Fruit fly (Drosophila melanogaster) whole organism, embryonic: ENCODE data around the gene Fmr1.

ENCODE experiments used
- B-H2 ChIP-seq: fragments of 200-800 bp; sonication (Bioruptor generic); optimal IDR thresholded peaks from 2 replicates; lab custom pipeline; 2018; ENCODE audit warnings: missing biosample characterization, mild to moderate bottlenecking, missing genetic modification characterization
- Bgb ChIP-seq: fragments of 200-800 bp; sonication (Bioruptor generic); IDR thresholded peaks from 2 replicates; pipeline ENCODE4 v1.3.6; 2022; ENCODE audit warnings: missing biosample characterization, missing genetic modification characterization; ENCODE audit not compliant: partially characterized antibody
- CG10654 ChIP-seq: fragments of 200-800 bp; sonication (Bioruptor generic); optimal IDR thresholded peaks from 2 replicates; lab custom pipeline; 2016; ENCODE audit warnings: missing biosample characterization, missing genetic modification characterization
- CG10959 ChIP-seq: fragments of 200-800 bp; sonication (Bioruptor generic); IDR thresholded peaks from 2 replicates; pipeline ENCODE4 v1.3.6; 2022; ENCODE audit warnings: missing biosample characterization, missing genetic modification characterization
- CG11398 ChIP-seq: fragments of 200-800 bp; sonication (Bioruptor generic); optimal IDR thresholded peaks from 2 replicates; lab custom pipeline; 2016; ENCODE audit warnings: missing biosample characterization, missing genetic modification characterization
- CG11504 ChIP-seq: fragments of 200-800 bp; sonication (Bioruptor generic); optimal IDR thresholded peaks from 3 replicates; lab custom pipeline; 2019; ENCODE audit warnings: missing biosample characterization, mild to moderate bottlenecking, missing genetic modification characterization, moderate library complexity
- CG11723 ChIP-seq: fragments of 200-800 bp; sonication (Bioruptor generic); optimal IDR thresholded peaks from 2 replicates; lab custom pipeline; 2017; ENCODE audit warnings: missing biosample characterization, mild to moderate bottlenecking, missing genetic modification characterization
- CG1233 ChIP-seq: fragments of 200-800 bp; sonication (Bioruptor generic); optimal IDR thresholded peaks from 4 replicates; lab custom pipeline; 2018; ENCODE audit warnings: missing biosample characterization, mild to moderate bottlenecking, missing genetic modification characterization
- CG14710 ChIP-seq: fragments of 200-800 bp; sonication (Bioruptor generic); optimal IDR thresholded peaks from 3 replicates; lab custom pipeline; 2019; ENCODE audit warnings: missing biosample characterization, mild to moderate bottlenecking, missing genetic modification characterization, moderate library complexity
- CG1602 ChIP-seq: fragments of 200-800 bp; sonication (Bioruptor generic); optimal IDR thresholded peaks from 3 replicates; lab custom pipeline; 2016; ENCODE audit warnings: missing biosample characterization, missing genetic modification characterization
- CG17385 ChIP-seq: fragments of 200-800 bp; sonication (Bioruptor generic); optimal IDR thresholded peaks from 3 replicates; lab custom pipeline; 2018; ENCODE audit warnings: missing biosample characterization, mild to moderate bottlenecking, missing genetic modification characterization
- CG1832 ChIP-seq: fragments of 200-800 bp; sonication (Bioruptor generic); optimal IDR thresholded peaks from 2 replicates; lab custom pipeline; 2017; ENCODE audit warnings: missing biosample characterization, mild to moderate bottlenecking, missing genetic modification characterization, inconsistent platforms
- CG3281 ChIP-seq: fragments of 200-800 bp; sonication (Bioruptor generic); optimal IDR thresholded peaks from 3 replicates; lab custom pipeline; 2017; ENCODE audit warnings: missing biosample characterization, mild to moderate bottlenecking, missing genetic modification characterization
- CG34422 ChIP-seq: fragments of 200-800 bp; sonication (Bioruptor generic); IDR thresholded peaks from 3 replicates; pipeline ENCODE4 v1.3.6; 2022; ENCODE audit warnings: missing biosample characterization, missing genetic modification characterization
- CG4730 ChIP-seq: fragments of 200-800 bp; sonication (Bioruptor generic); IDR thresholded peaks from 2 replicates; pipeline ENCODE4 v1.3.6; 2022; ENCODE audit warnings: missing biosample characterization, missing genetic modification characterization
- CG7372 ChIP-seq: fragments of 200-800 bp; sonication (Bioruptor generic); IDR thresholded peaks from 2 replicates; pipeline ENCODE4 v1.3.6; 2022; ENCODE audit warnings: missing biosample characterization, missing genetic modification characterization
- CTCF ChIP-seq: fragments of 200-800 bp; sonication (Bioruptor generic); optimal IDR thresholded peaks from 2 replicates; lab custom pipeline; 2017; ENCODE audit warnings: missing biosample characterization, mild to moderate bottlenecking, missing genetic modification characterization, moderate library complexity
- Dll ChIP-seq: fragments of 200-800 bp; sonication (Bioruptor generic); IDR thresholded peaks from 4 replicates; pipeline ENCODE4 v1.3.6; 2022; ENCODE audit warnings: missing biosample characterization, missing genetic modification characterization; ENCODE audit not compliant: partially characterized antibody
- Doc3 ChIP-seq: fragments of 200-800 bp; sonication (Bioruptor generic); IDR thresholded peaks from 3 replicates; pipeline ENCODE4 v1.3.6; 2022; ENCODE audit warnings: missing biosample characterization, missing genetic modification characterization; ENCODE audit not compliant: partially characterized antibody
- Dp ChIP-seq: fragments of 200-800 bp; sonication (Bioruptor generic); optimal IDR thresholded peaks from 2 replicates; lab custom pipeline; 2018; ENCODE audit warnings: missing biosample characterization, mild to moderate bottlenecking, missing genetic modification characterization, moderate library complexity
- Hand ChIP-seq: fragments of 200-800 bp; sonication (Bioruptor generic); optimal IDR thresholded peaks from 2 replicates; lab custom pipeline; 2017; ENCODE audit warnings: mild to moderate bottlenecking, missing biosample characterization, missing genetic modification reagents, missing genetic modification characterization
- Lim3 ChIP-seq: fragments of 200-800 bp; sonication (Bioruptor generic); IDR thresholded peaks from 2 replicates; pipeline ENCODE4 v1.3.6; 2022; ENCODE audit warnings: missing biosample characterization, missing genetic modification characterization
- NC2β ChIP-seq: fragments of 200-800 bp; sonication (Bioruptor generic); optimal IDR thresholded peaks from 2 replicates; lab custom pipeline; 2016; ENCODE audit warnings: missing biosample characterization, missing genetic modification characterization
- Nf-YA ChIP-seq: fragments of 200-800 bp; sonication (Bioruptor generic); IDR thresholded peaks from 2 replicates; pipeline ENCODE4 v1.3.6; 2022; ENCODE audit warnings: missing biosample characterization, missing genetic modification characterization
- PHDP ChIP-seq: fragments of 200-800 bp; sonication (Bioruptor generic); optimal IDR thresholded peaks from 3 replicates; lab custom pipeline; 2018; ENCODE audit warnings: missing biosample characterization, mild to moderate bottlenecking, missing genetic modification characterization, moderate library complexity
- Rfx ChIP-seq: fragments of 200-800 bp; sonication (Bioruptor generic); IDR thresholded peaks from 2 replicates; pipeline ENCODE4 v1.3.6; 2022; ENCODE audit warnings: missing biosample characterization, missing genetic modification characterization
- Sin3A ChIP-seq: fragments of >200 bp; optimal IDR thresholded peaks from 2 replicates; lab custom pipeline; 2018
- Six4 ChIP-seq: fragments of 200-800 bp; sonication (Bioruptor generic); optimal IDR thresholded peaks from 2 replicates; lab custom pipeline; 2016; ENCODE audit warnings: missing biosample characterization, missing genetic modification characterization
- Ssrp ChIP-seq: fragments of 200-800 bp; sonication (Bioruptor generic); optimal IDR thresholded peaks from 2 replicates; lab custom pipeline; 2018; ENCODE audit warnings: missing biosample characterization, mild to moderate bottlenecking, missing genetic modification characterization, moderate library complexity
- aop ChIP-seq: fragments of 200-800 bp; sonication (Bioruptor generic); IDR thresholded peaks from 2 replicates; pipeline ENCODE4 v1.3.6; 2022; ENCODE audit warnings: missing biosample characterization, missing genetic modification characterization
- bigmax ChIP-seq: fragments of 200-800 bp; sonication (Bioruptor generic); optimal IDR thresholded peaks from 2 replicates; lab custom pipeline; 2018; ENCODE audit warnings: missing biosample characterization, mild to moderate bottlenecking, missing genetic modification characterization
- caup ChIP-seq: fragments of 200-800 bp; sonication (Bioruptor generic); optimal IDR thresholded peaks from 3 replicates; lab custom pipeline; 2017; ENCODE audit warnings: missing biosample characterization, mild to moderate bottlenecking, missing genetic modification characterization, moderate library complexity; ENCODE audit not compliant: severe bottlenecking
- chif ChIP-seq, 2 experiments: fragments of 200-800 bp; sonication (Bioruptor generic); optimal IDR thresholded peaks; 3 replicates each; lab custom pipeline; 2016; ENCODE audit warnings: missing biosample characterization in 2 of 2, missing genetic modification characterization in 2 of 2
- chinmo ChIP-seq: fragments of 200-800 bp; sonication (Bioruptor generic); IDR thresholded peaks from 4 replicates; pipeline ENCODE4 v1.3.6; 2022; ENCODE audit warnings: missing biosample characterization, missing genetic modification characterization; ENCODE audit not compliant: partially characterized antibody
- crol ChIP-seq: fragments of 200-800 bp; sonication (Bioruptor generic); IDR thresholded peaks from 2 replicates; pipeline ENCODE4 v1.3.6; 2022; ENCODE audit warnings: missing biosample characterization, missing genetic modification characterization
- cwo ChIP-seq: fragments of 200-800 bp; sonication (Bioruptor generic); optimal IDR thresholded peaks from 3 replicates; lab custom pipeline; 2017; ENCODE audit warnings: missing biosample characterization, missing genetic modification characterization, mild to moderate bottlenecking, moderate library complexity, missing genetic modification reagents
- dmrt11E ChIP-seq: fragments of 200-800 bp; sonication (Bioruptor generic); optimal IDR thresholded peaks from 3 replicates; lab custom pipeline; 2018; ENCODE audit warnings: missing biosample characterization, mild to moderate bottlenecking, missing genetic modification characterization, moderate library complexity
- esg ChIP-seq: fragments of 200-800 bp; sonication (Bioruptor generic); conservative IDR thresholded peaks from 2 replicates; pipeline ENCODE4 v1.3.6; 2022; ENCODE audit warnings: missing biosample characterization, missing genetic modification characterization
- exex ChIP-seq: fragments of 200-800 bp; sonication (Bioruptor generic); optimal IDR thresholded peaks from 4 replicates; lab custom pipeline; 2018; ENCODE audit warnings: missing biosample characterization, mild to moderate bottlenecking, missing genetic modification characterization, moderate library complexity
- grn ChIP-seq: fragments of 200-800 bp; sonication (Bioruptor generic); optimal IDR thresholded peaks from 3 replicates; lab custom pipeline; 2017; ENCODE audit warnings: missing biosample characterization, missing genetic modification characterization
- hb ChIP-seq: fragments of 200-800 bp; sonication (Bioruptor generic); IDR thresholded peaks from 3 replicates; pipeline ENCODE4 v1.3.6; 2022; ENCODE audit warnings: missing biosample characterization, missing genetic modification characterization; ENCODE audit not compliant: partially characterized antibody
- kay ChIP-seq: fragments of 200-800 bp; sonication (Bioruptor generic); optimal IDR thresholded peaks from 2 replicates; lab custom pipeline; 2016; ENCODE audit warnings: missing biosample characterization, missing genetic modification characterization
- nau ChIP-seq: fragments of 200-800 bp; sonication (Bioruptor generic); optimal IDR thresholded peaks from 3 replicates; lab custom pipeline; 2017; ENCODE audit warnings: missing biosample characterization, mild to moderate bottlenecking, missing genetic modification characterization, missing genetic modification reagents
- pho ChIP-seq: fragments of 200-800 bp; sonication (Bioruptor generic); optimal IDR thresholded peaks from 2 replicates; lab custom pipeline; 2016; ENCODE audit warnings: missing biosample characterization, missing genetic modification characterization
- pros ChIP-seq: fragments of 200-800 bp; sonication (Bioruptor generic); optimal IDR thresholded peaks from 3 replicates; lab custom pipeline; 2019; ENCODE audit warnings: missing biosample characterization, mild to moderate bottlenecking, missing genetic modification characterization, moderate library complexity
- pum ChIP-seq: fragments of 200-800 bp; sonication (Bioruptor generic); optimal IDR thresholded peaks from 2 replicates; lab custom pipeline; 2016; ENCODE audit warnings: missing biosample characterization, missing genetic modification characterization
- seq ChIP-seq: fragments of 200-800 bp; sonication (Bioruptor generic); IDR thresholded peaks from 2 replicates; pipeline ENCODE4 v1.3.6; 2022; ENCODE audit warnings: missing biosample characterization, missing genetic modification characterization
- sob ChIP-seq: fragments of 200-800 bp; sonication (Bioruptor generic); IDR thresholded peaks from 2 replicates; pipeline ENCODE4 v1.3.6; 2022; ENCODE audit warnings: missing biosample characterization, missing genetic modification characterization
- wdn ChIP-seq: fragments of 200-800 bp; sonication (Bioruptor generic); IDR thresholded peaks from 2 replicates; pipeline ENCODE4 v1.3.6; 2022; ENCODE audit warnings: missing biosample characterization, missing genetic modification characterization
- zen2 ChIP-seq: fragments of 200-800 bp; sonication (Bioruptor generic); IDR thresholded peaks from 3 replicates; pipeline ENCODE4 v1.3.6; 2022; ENCODE audit warnings: missing biosample characterization, missing genetic modification characterization; ENCODE audit not compliant: partially characterized antibody

The Fmr1 gene

dm6 chr3R:10093252-10094030 is 16.5 kb downstream of the Fmr1 start (continued):
- TF ChIP-seq kay (GFP tag; lab: Kevin White, UChicago) = peak; percentile 29
- TF ChIP-seq caup (GFP tag; lab: Kevin White, UChicago) = no peak
- TF ChIP-seq CG11398 (GFP tag; lab: Kevin White, UChicago) = no peak
- no peak for TF ChIP-seq pum (GFP tag; lab: Kevin White, UChicago)
- TF ChIP-seq grn (GFP tag; lab: Kevin White, UChicago) = no peak
- TF ChIP-seq Doc3 (GFP tag; lab: Robert Waterston, UW) = no peak
- no peak for TF ChIP-seq CG1602 (GFP tag; lab: Kevin White, UChicago)
- TF ChIP-seq esg (GFP tag; lab: Robert Waterston, UW) = no peak
- no peak for TF ChIP-seq Sin3A (lab: Kevin White, UChicago)
- TF ChIP-seq hb (GFP tag; lab: Robert Waterston, UW) = no peak
- no peak for TF ChIP-seq Bgb (GFP tag; lab: Robert Waterston, UW)
- no peak for TF ChIP-seq Six4
- TF ChIP-seq CG17385 (GFP tag; lab: Kevin White, UChicago) = peak; percentile 23
- TF ChIP-seq CG10959 (GFP tag; lab: Robert Waterston, UW) = no peak
- no peak for TF ChIP-seq seq (GFP tag; lab: Robert Waterston, UW)
- TF ChIP-seq nau (GFP tag; lab: Kevin White, UChicago) = peak; percentile 55
- TF ChIP-seq zen2 (GFP tag; lab: Robert Waterston, UW) = no peak; the same call in 2 of the 3 replicates
- no peak for TF ChIP-seq CG14710
- TF ChIP-seq CG34422 (GFP tag; lab: Robert Waterston, UW) = no peak; the same call in 2 of the 3 replicates
- no peak for TF ChIP-seq bigmax
- TF ChIP-seq Ssrp (tag; lab: Kevin White, UChicago) = no peak
- TF ChIP-seq NC2β (GFP tag; lab: Kevin White, UChicago) = no peak
- no peak for TF ChIP-seq Dp (GFP tag; lab: Kevin White, UChicago)
- no peak for TF ChIP-seq chif (GFP tag; optimal IDR thresholded peaks at IDR 0.05; lab: Kevin White, UChicago)
- TF ChIP-seq CG1832 (GFP tag; lab: Kevin White, UChicago) = peak; percentile 55
- no peak for TF ChIP-seq Lim3
- peak; percentile 57 for TF ChIP-seq cwo (GFP tag; lab: Kevin White, UChicago)
- no peak for TF ChIP-seq PHDP (tag; lab: Kevin White, UChicago)
- TF ChIP-seq CG7372 = no peak
- TF ChIP-seq aop (GFP tag; lab: Robert Waterston, UW) = no peak
- TF ChIP-seq CG4730 (GFP tag; lab: Robert Waterston, UW) = no peak
- no peak for TF ChIP-seq dmrt11E (tag; lab: Kevin White, UChicago)
- no peak for TF ChIP-seq CG11504 (tag; lab: Kevin White, UChicago)
- TF ChIP-seq CG1233 (GFP tag; lab: Kevin White, UChicago) = no peak
- TF ChIP-seq Dll (GFP tag; lab: Robert Waterston, UW) = 0 out of 4 replicates have a peak, but pooled peaks have one; percentile 15
- TF ChIP-seq CG3281 (GFP tag; lab: Kevin White, UChicago) = peak; percentile 39
- no peak for TF ChIP-seq Hand
- no peak for TF ChIP-seq pros (GFP tag; lab: Kevin White, UChicago)
- peak; percentile 100 for TF ChIP-seq chinmo (GFP tag; lab: Robert Waterston, UW)
- TF ChIP-seq Nf-YA (GFP tag; lab: Robert Waterston, UW) = no peak
- peak; percentile 3 for TF ChIP-seq exex (tag; lab: Kevin White, UChicago)
- TF ChIP-seq wdn = no peak
- TF ChIP-seq B-H2 (GFP tag; lab: Kevin White, UChicago) = no peak
- TF ChIP-seq CG10654 (GFP tag; lab: Kevin White, UChicago) = no peak
- peak; percentile 44 for TF ChIP-seq CTCF (GFP tag; lab: Kevin White, UChicago)
- TF ChIP-seq sob = peak; percentile 55
- no peak for TF ChIP-seq crol (GFP tag; lab: Robert Waterston, UW)
- TF ChIP-seq pho (GFP tag; lab: Kevin White, UChicago) = no peak
- TF ChIP-seq CG11723 (GFP tag; lab: Kevin White, UChicago) = no peak
- no peak for TF ChIP-seq Rfx (GFP tag; lab: Robert Waterston, UW)
